Worm (Caenorhabditis elegans) whole organism, mixed stage, embryonic: Measurements from ENCODE around the gene scl-18.

ENCODE experiments used
- M03D4.4 ChIP-seq: sonication (generic microtip); optimal IDR thresholded peaks from 2 replicates; lab custom pipeline; 2017; ENCODE audit warnings: mild to moderate bottlenecking, missing genetic modification characterization, missing compliant biosample characterization
- bed-3 ChIP-seq: fragments of 200-800 bp; sonication (Bioruptor generic); optimal IDR thresholded peaks from 3 replicates; lab custom pipeline; 2018; ENCODE audit warnings: mild to moderate bottlenecking, missing genetic modification characterization, moderate library complexity, missing compliant biosample characterization
- blmp-1 ChIP-seq: fragments of 150-350 bp; optimal IDR thresholded peaks from 2 replicates; lab custom pipeline; 2014; ENCODE audit warnings: missing biosample characterization, missing genetic modification characterization
- ceh-39 ChIP-seq: fragments of 150-350 bp; optimal IDR thresholded peaks from 2 replicates; lab custom pipeline; 2014; ENCODE audit warnings: missing biosample characterization, missing genetic modification characterization
- ceh-43 ChIP-seq: fragments of 200-800 bp; sonication (Bioruptor generic); optimal IDR thresholded peaks from 2 replicates; lab custom pipeline; 2018; ENCODE audit warnings: mild to moderate bottlenecking, missing genetic modification characterization, moderate library complexity, missing compliant biosample characterization
- ceh-83 ChIP-seq: fragments of 200-800 bp; sonication (Bioruptor generic); optimal IDR thresholded peaks from 2 replicates; lab custom pipeline; 2018; ENCODE audit warnings: mild to moderate bottlenecking, missing genetic modification characterization, missing compliant biosample characterization
- ces-1 ChIP-seq: fragments of 150-350 bp; optimal IDR thresholded peaks from 2 replicates; lab custom pipeline; 2014; ENCODE audit warnings: missing biosample characterization, missing genetic modification reagents, missing genetic modification characterization
- cnd-1 ChIP-seq: fragments of 200-800 bp; sonication (Bioruptor generic); optimal IDR thresholded peaks from 2 replicates; lab custom pipeline; 2018; ENCODE audit warnings: mild to moderate bottlenecking, missing genetic modification characterization, missing compliant biosample characterization
- drap-1 ChIP-seq: fragments of 200-800 bp; sonication (Bioruptor generic); optimal IDR thresholded peaks from 3 replicates; lab custom pipeline; 2018; ENCODE audit warnings: mild to moderate bottlenecking, missing genetic modification characterization, missing compliant biosample characterization
- elt-1 ChIP-seq: sonication (generic microtip); optimal IDR thresholded peaks from 2 replicates; lab custom pipeline; 2017; ENCODE audit warnings: missing genetic modification characterization, mild to moderate bottlenecking, missing compliant biosample characterization, antibody characterized with exemption, moderate library complexity, borderline replicate concordance; ENCODE audit not compliant: insufficient read depth
- flh-1 ChIP-seq: fragments of 200-800 bp; sonication (Bioruptor generic); optimal IDR thresholded peaks from 2 replicates; lab custom pipeline; 2018; ENCODE audit warnings: mild to moderate bottlenecking, missing genetic modification characterization, moderate library complexity, missing compliant biosample characterization
- ham-2 ChIP-seq: fragments of 200-800 bp; sonication (Bioruptor generic); optimal IDR thresholded peaks from 2 replicates; lab custom pipeline; 2018; ENCODE audit warnings: mild to moderate bottlenecking, missing genetic modification characterization, missing compliant biosample characterization
- lin-13 ChIP-seq: fragments of 150-350 bp; optimal IDR thresholded peaks from 2 replicates; lab custom pipeline; 2014; ENCODE audit warnings: missing biosample characterization, missing genetic modification characterization
- lsy-2 ChIP-seq: fragments of 150-350 bp; optimal IDR thresholded peaks from 2 replicates; lab custom pipeline; 2014; ENCODE audit warnings: missing biosample characterization, missing genetic modification characterization
- mab-5 ChIP-seq: fragments of 150-350 bp; optimal IDR thresholded peaks from 2 replicates; lab custom pipeline; 2014; ENCODE audit warnings: missing biosample characterization, missing genetic modification characterization
- mep-1 ChIP-seq: fragments of 150-350 bp; optimal IDR thresholded peaks from 2 replicates; lab custom pipeline; 2017; ENCODE audit warnings: missing biosample characterization, missing genetic modification reagents, missing genetic modification characterization, inconsistent platforms
- nhr-2 ChIP-seq: fragments of 150-350 bp; optimal IDR thresholded peaks from 2 replicates; lab custom pipeline; 2014; ENCODE audit warnings: missing biosample characterization, missing genetic modification characterization
- nhr-237 ChIP-seq: fragments of 150-350 bp; optimal IDR thresholded peaks from 2 replicates; lab custom pipeline; 2014; ENCODE audit warnings: missing biosample characterization, missing genetic modification characterization
- nhr-28 ChIP-seq: fragments of 150-350 bp; optimal IDR thresholded peaks from 2 replicates; lab custom pipeline; 2014; ENCODE audit warnings: missing biosample characterization, missing genetic modification characterization
- nhr-76 ChIP-seq: sonication (generic microtip); optimal IDR thresholded peaks from 2 replicates; lab custom pipeline; 2017; ENCODE audit warnings: missing biosample characterization, missing genetic modification characterization
- sem-2 ChIP-seq: fragments of 200-800 bp; sonication (Bioruptor generic); optimal IDR thresholded peaks from 2 replicates; lab custom pipeline; 2018; ENCODE audit warnings: mild to moderate bottlenecking, missing genetic modification characterization, missing compliant biosample characterization
- sptf-1 ChIP-seq: sonication (generic microtip); optimal IDR thresholded peaks from 2 replicates; lab custom pipeline; 2017; ENCODE audit warnings: mild to moderate bottlenecking, missing genetic modification characterization, moderate library complexity, missing compliant biosample characterization
- tbx-8 ChIP-seq: fragments of 200-800 bp; sonication (Bioruptor generic); optimal IDR thresholded peaks from 2 replicates; lab custom pipeline; 2018; ENCODE audit warnings: mild to moderate bottlenecking, missing genetic modification characterization, moderate library complexity, missing compliant biosample characterization
- unc-39 ChIP-seq: fragments of 150-350 bp; optimal IDR thresholded peaks from 2 replicates; lab custom pipeline; 2014; ENCODE audit warnings: missing biosample characterization, missing genetic modification characterization
- unc-62 ChIP-seq: fragments of 150-350 bp; optimal IDR thresholded peaks from 2 replicates; lab custom pipeline; 2014; ENCODE audit warnings: missing biosample characterization, missing genetic modification reagents, missing genetic modification characterization
- zip-8 ChIP-seq: fragments of 150-350 bp; optimal IDR thresholded peaks from 2 replicates; lab custom pipeline; 2014; ENCODE audit warnings: missing biosample characterization, missing genetic modification characterization
- ztf-11 ChIP-seq: fragments of 150-350 bp; optimal IDR thresholded peaks from 2 replicates; lab custom pipeline; 2014; ENCODE audit warnings: missing biosample characterization, missing genetic modification characterization

scl-18 gene

DNA sequence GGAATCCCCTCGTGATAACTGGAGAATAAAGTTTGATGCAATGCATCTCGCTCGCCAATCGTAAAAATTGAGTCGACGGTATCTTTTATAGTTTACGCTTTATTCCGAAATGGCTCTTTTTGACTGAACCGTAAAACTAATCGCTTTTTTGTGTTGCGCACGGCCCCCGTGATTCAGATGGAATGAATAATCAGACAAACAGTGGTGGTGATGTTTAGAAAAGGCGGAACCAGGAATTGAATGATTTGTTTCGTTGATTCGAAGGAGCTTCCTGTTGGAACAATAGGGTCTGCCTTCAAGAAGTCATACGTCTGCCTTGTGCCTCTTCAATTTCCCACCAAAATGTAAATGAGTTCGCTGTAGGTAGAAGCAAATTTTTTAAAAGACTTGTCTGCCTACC, at the start of gene scl-18:
TSS of gene scl-18 (minus strand) at position 101 of the 400 bp plus-strand sequence.
- TF ChIP-seq bed-3 (GFP tag; lab: Kevin White, UChicago), result no peak

DNA sequence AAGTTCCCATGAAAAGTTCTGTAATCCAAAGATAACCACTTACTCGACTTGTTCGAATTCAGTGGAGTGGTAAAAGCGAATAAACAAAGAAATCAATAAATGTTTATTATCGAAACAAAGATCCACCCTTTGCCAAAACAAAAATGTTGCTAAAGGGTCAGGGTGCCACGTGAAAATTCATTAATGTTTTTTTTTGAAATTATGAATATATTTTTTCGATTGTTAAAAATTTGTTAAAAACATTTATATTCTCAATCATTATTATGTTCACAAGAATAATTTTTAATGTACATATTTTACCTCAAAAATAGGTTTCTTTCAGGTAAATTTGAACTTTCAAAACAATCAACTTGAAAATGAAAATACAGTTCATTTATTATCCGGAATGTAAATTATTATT, 48.8 kb upstream of the scl-18 start, which contains the start of gene H01G02.4:
TSS of gene H01G02.4 (minus strand) at position 101 of the 400 bp plus-strand sequence.
- no peak for TF ChIP-seq sptf-1 (tag; lab: Kevin White, UChicago)
- TF ChIP-seq bed-3 (GFP tag; lab: Kevin White, UChicago), result no peak

DNA sequence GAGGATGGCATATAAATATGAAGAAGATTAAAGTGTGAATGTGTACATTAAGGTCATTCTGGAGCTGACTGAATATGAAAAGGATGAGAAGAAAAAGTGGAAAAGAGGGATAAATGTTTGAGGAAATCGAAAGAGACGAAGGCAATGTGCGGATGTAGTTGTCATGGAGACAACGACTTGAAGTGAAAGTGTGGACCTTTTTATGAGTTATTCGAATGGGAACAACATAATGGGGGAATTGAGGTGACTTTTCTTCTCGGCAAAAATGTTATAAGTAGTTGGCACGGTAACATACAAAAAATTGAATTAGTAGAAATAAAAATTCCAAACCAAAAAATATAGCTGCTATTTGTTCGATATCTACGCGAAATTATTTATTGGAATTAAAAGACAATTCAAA, 46.9 kb upstream of the scl-18 start, which contains the start of gene dyf-18:
TSS of gene dyf-18 (minus strand) at position 101 of the 400 bp plus-strand sequence.
- no peak for TF ChIP-seq tbx-8
- no peak for TF ChIP-seq nhr-28 (tag; lab: Kevin White, UChicago)
- TF ChIP-seq mab-5 (tag; lab: Kevin White, UChicago), result no peak
- no peak for TF ChIP-seq elt-1 (tag; lab: Kevin White, UChicago)
- TF ChIP-seq drap-1 (GFP tag; lab: Kevin White, UChicago), result no peak
- no peak for TF ChIP-seq sptf-1 (tag; lab: Kevin White, UChicago)
- no peak for TF ChIP-seq M03D4.4
- no peak for TF ChIP-seq flh-1 (GFP tag; lab: Kevin White, UChicago)
- no peak for TF ChIP-seq bed-3 (GFP tag; lab: Kevin White, UChicago)
- TF ChIP-seq nhr-76 (tag; lab: Kevin White, UChicago), result no peak
- TF ChIP-seq lsy-2, result no peak
- no peak for TF ChIP-seq ham-2 (GFP tag; lab: Kevin White, UChicago)
- TF ChIP-seq nhr-237 (tag; lab: Kevin White, UChicago), result no peak
- TF ChIP-seq zip-8 (tag; lab: Kevin White, UChicago), result no peak
- no peak for TF ChIP-seq blmp-1
- no peak for TF ChIP-seq lin-13 (tag; lab: Kevin White, UChicago)
- no peak for TF ChIP-seq ceh-43 (GFP tag; lab: Kevin White, UChicago)
- no peak for TF ChIP-seq ztf-11 (tag; lab: Kevin White, UChicago)
- no peak for TF ChIP-seq ceh-83 (GFP tag; lab: Kevin White, UChicago)

DNA sequence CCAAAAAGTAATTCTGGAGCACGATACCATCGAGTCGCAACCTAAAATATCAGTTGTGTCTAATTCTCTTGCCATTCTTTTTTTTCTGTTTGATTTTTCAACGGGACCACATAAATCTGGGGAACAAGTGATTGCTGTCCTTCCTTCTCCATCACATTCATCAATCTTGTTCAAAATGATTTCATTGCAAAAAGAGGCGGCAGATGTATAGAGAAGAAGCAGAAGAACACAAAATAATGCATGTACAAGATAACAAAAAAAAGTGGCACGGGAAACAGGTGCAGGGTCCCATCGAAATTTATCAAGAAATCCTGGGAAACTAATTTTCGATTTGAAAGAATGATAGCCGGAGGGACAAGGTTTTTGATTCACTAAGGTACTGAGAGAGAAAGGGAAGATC, 45.0 kb upstream of the scl-18 start:
- no peak for TF ChIP-seq mab-5 (tag; lab: Kevin White, UChicago)
- peak; percentile 58 for TF ChIP-seq unc-62 (GFP tag; lab: Kevin White, UChicago)

DNA sequence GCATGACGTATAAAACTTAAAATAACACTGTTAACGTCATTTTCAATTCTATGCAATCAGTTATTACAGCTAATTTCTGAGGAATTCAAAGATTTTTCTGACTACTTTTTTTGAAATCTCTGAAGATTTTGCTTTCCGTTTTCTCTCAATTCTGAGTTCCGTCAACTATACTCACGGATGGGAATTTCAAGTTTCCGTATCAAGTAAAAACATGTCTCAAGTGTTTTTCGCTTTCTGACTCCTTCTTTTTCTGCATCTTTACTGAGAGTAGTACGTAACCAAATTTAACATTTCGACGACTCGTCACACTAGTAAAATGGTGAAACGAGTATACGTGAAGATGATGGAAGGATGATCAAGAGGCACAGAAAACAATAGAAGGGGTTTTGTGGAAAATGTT, 42.6 kb upstream of the scl-18 start:
- TF ChIP-seq ham-2 (GFP tag; lab: Kevin White, UChicago) (no peak), ces-1 (peak; percentile 60), nhr-28 (tag; lab: Kevin White, UChicago) (no peak), unc-39 (tag; lab: Kevin White, UChicago) (no peak)

ce11 chrIV:11795964-11796363, 41.7 kb upstream of the scl-18 start:
- TF ChIP-seq elt-1 (tag; lab: Kevin White, UChicago) (no peak), cnd-1 (no peak), ceh-39 (tag; lab: Kevin White, UChicago) (no peak), nhr-2 (tag; lab: Kevin White, UChicago) (no peak), mep-1 (tag; lab: Kevin White, UChicago) (no peak), bed-3 (GFP tag; lab: Kevin White, UChicago) (no peak), ces-1 (no peak)

DNA sequence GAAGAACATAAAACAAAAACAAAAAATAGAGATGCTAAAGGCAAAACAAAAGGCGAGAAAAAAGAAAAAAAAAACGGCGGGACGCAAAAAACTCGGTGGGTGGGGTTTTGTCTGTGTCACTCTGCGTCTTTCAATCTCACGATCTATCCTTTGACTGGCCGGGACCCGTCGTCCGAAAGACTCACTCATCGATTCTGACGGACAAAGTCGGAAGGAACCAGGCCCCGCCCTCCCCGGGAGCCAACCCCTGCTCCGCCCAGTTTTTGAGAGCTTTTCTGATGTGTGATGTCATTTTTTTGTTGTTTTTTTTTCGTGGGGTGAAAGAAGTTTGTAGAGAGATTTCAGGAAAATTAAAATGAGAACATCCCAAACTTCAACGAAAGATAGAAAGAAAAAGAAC, 38.9 kb upstream of the scl-18 start:
- peak; percentile 73 for TF ChIP-seq ces-1
- TF ChIP-seq sem-2, result no peak
- no peak for TF ChIP-seq blmp-1
- no peak for TF ChIP-seq sptf-1 (tag; lab: Kevin White, UChicago)
- no peak for TF ChIP-seq nhr-76 (tag; lab: Kevin White, UChicago)
